Worm (Caenorhabditis elegans) whole organism, L1 larva: Measurements from ENCODE around the gene emre-1.

Source experiments
- ceh-63 ChIP-seq: fragments of 200-800 bp; sonication (Bioruptor generic); optimal IDR thresholded peaks from 2 replicates; lab custom pipeline; 2018; ENCODE audit warnings: mild to moderate bottlenecking, missing genetic modification characterization, missing compliant biosample characterization
- lin-13 ChIP-seq: fragments of 150-350 bp; optimal IDR thresholded peaks from 2 replicates; lab custom pipeline; 2014; ENCODE audit warnings: missing biosample characterization, missing genetic modification reagents, missing genetic modification characterization
- lin-15B ChIP-seq: fragments of 150-350 bp; sonication (generic microtip); optimal IDR thresholded peaks from 3 replicates; lab custom pipeline; 2014; ENCODE audit warnings: missing biosample characterization, missing genetic modification characterization
- nhr-11 ChIP-seq: fragments of 150-350 bp; optimal IDR thresholded peaks from 2 replicates; lab custom pipeline; 2014; ENCODE audit warnings: missing biosample characterization, missing genetic modification characterization
- nhr-237 ChIP-seq: fragments of 150-350 bp; optimal IDR thresholded peaks from 2 replicates; lab custom pipeline; 2014; ENCODE audit warnings: missing biosample characterization, missing genetic modification characterization
- snpc-4 ChIP-seq: fragments of 150-350 bp; optimal IDR thresholded peaks from 2 replicates; lab custom pipeline; 2014; ENCODE audit warnings: missing biosample characterization, missing genetic modification characterization

ce11 chrX:15006847-15007358, 27.4 kb downstream of the emre-1 start, which contains the start of gene ergi-2:
- TF ChIP-seq nhr-237 (tag; lab: Kevin White, UChicago), result no peak
- no peak for TF ChIP-seq nhr-11 (tag; lab: Kevin White, UChicago)
- no peak for TF ChIP-seq snpc-4
- no peak for TF ChIP-seq lin-13 (GFP tag; lab: Kevin White, UChicago)
- TF ChIP-seq lin-15B (tag; lab: Kevin White, UChicago), result no peak
- no peak for TF ChIP-seq ceh-63
